ENCODE assay signal across 1 fruit fly cellular context in the genomic region with DNA sequence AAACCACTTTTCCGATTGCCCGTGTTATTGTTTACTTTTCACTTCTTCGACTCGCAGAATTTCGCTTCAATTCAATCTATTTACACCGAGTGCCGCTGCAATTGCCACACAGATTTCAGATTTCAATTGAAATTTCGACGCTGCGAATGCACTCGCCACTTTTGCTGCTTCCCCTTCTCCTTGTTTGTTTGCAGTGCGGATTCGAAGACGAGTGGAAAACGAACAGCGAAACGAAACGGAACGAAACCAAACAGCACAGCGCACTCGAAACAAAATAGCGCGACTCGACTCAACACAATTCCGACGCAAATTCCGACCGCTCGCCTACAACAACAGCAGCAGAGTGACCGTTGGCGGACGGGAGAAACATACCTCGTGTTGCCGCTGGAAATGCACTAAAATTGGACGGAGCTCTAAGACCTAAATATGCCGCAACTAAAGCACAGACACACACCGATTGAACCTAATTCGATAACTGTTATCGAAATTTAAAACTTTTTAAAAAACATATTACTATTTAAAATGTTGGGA.
TF ChIP-seq lines count a peak whose summit lies in the region.

A gene (minus strand): TSS at position 345 of the 531 bp plus-strand sequence.

TF ChIP-seq in whole organism, embryonic, 481 proteins besides CTCF, POLR2A, EP300 and RAD21 (continued from another document and continues in another):
- peak; percentile 75 for TF ChIP-seq CG33213 (GFP tag; optimal IDR thresholded peaks at IDR 0.05; lab: Kevin White, UChicago)
- TF ChIP-seq az2 (GFP tag; optimal IDR thresholded peaks at IDR 0.05; lab: Kevin White, UChicago): no peak
- TF ChIP-seq salm (tag; optimal IDR thresholded peaks at IDR 0.05; lab: Kevin White, UChicago): peak; percentile 67
- TF ChIP-seq gro (GFP tag; optimal IDR thresholded peaks at IDR 0.05; lab: Kevin White, UChicago): peak; percentile 85
- no peak; the same call in 1 of the 2 replicates for TF ChIP-seq lmd (GFP tag; IDR thresholded peaks at IDR 0.05; lab: Robert Waterston, UW)
- TF ChIP-seq HmgD (GFP tag; optimal IDR thresholded peaks at IDR 0.05; lab: Kevin White, UChicago): peak; percentile 67
- TF ChIP-seq CG15601 (tag; optimal IDR thresholded peaks at IDR 0.05; lab: Kevin White, UChicago): peak; percentile 68
- TF ChIP-seq CG18262 (tag; optimal IDR thresholded peaks at IDR 0.05; lab: Kevin White, UChicago): peak; percentile 9
- peak; percentile 37 for TF ChIP-seq YL-1 (GFP tag; optimal IDR thresholded peaks at IDR 0.05; lab: Kevin White, UChicago)
- TF ChIP-seq Opbp (GFP tag; IDR thresholded peaks at IDR 0.05; lab: Robert Waterston, UW; ENCODE audit: partially characterized antibody): peak; percentile 75
- TF ChIP-seq Hand (GFP tag; optimal IDR thresholded peaks at IDR 0.05; lab: Kevin White, UChicago): peak; percentile 61
- TF ChIP-seq nau (GFP tag; optimal IDR thresholded peaks at IDR 0.05; lab: Kevin White, UChicago): peak; percentile 17
- TF ChIP-seq so (GFP tag; IDR thresholded peaks at IDR 0.05; lab: Robert Waterston, UW): peak; percentile 50; the same call in 1 of the 3 replicates
- peak; percentile 48; the same call in 2 of the 3 replicates for TF ChIP-seq Dbx (GFP tag; IDR thresholded peaks at IDR 0.05; lab: Robert Waterston, UW)
- peak; percentile 83 for TF ChIP-seq CG42726 (GFP tag; IDR thresholded peaks at IDR 0.05; lab: Robert Waterston, UW; ENCODE audit: partially characterized antibody)
- no peak for TF ChIP-seq peb (GFP tag; IDR thresholded peaks at IDR 0.05; lab: Robert Waterston, UW)
- TF ChIP-seq CG13624 (GFP tag; optimal IDR thresholded peaks at IDR 0.05; lab: Kevin White, UChicago): peak; percentile 65
- TF ChIP-seq Eip74EF (GFP tag; optimal IDR thresholded peaks at IDR 0.05; lab: Kevin White, UChicago): peak in 1 of 2 experiments; percentile 10
- no peak for TF ChIP-seq CG15696 (tag; optimal IDR thresholded peaks at IDR 0.05; lab: Kevin White, UChicago)
- TF ChIP-seq CG17912 (GFP tag; optimal IDR thresholded peaks at IDR 0.05; lab: Kevin White, UChicago): peak; percentile 70
- TF ChIP-seq pita (GFP tag; optimal IDR thresholded peaks at IDR 0.05; lab: Kevin White, UChicago): peak; percentile 74
- TF ChIP-seq CG17359 (tag; optimal IDR thresholded peaks at IDR 0.05; lab: Kevin White, UChicago): peak; percentile 9
- TF ChIP-seq CG2129 (GFP tag; IDR thresholded peaks at IDR 0.05; lab: Robert Waterston, UW; ENCODE audit: partially characterized antibody): no peak
- peak; percentile 6 to 44 for TF ChIP-seq chif (GFP tag; optimal IDR thresholded peaks at IDR 0.05; lab: Kevin White, UChicago)
- TF ChIP-seq CG14710 (tag; optimal IDR thresholded peaks at IDR 0.05; lab: Kevin White, UChicago): peak; percentile 51
- peak; percentile 18 for TF ChIP-seq CG3163 (GFP tag; optimal IDR thresholded peaks at IDR 0.05; lab: Kevin White, UChicago)
- peak; percentile 38 for TF ChIP-seq Dad (GFP tag; optimal IDR thresholded peaks at IDR 0.05; lab: Kevin White, UChicago)
- TF ChIP-seq CG14014 (GFP tag; IDR thresholded peaks at IDR 0.05; lab: Robert Waterston, UW): peak; percentile 38; the same call in 1 of the 2 replicates
- TF ChIP-seq ash1 (GFP tag; optimal IDR thresholded peaks at IDR 0.05; lab: Kevin White, UChicago): peak; percentile 37
- peak; percentile 24 for TF ChIP-seq CG18599 (GFP tag; optimal IDR thresholded peaks at IDR 0.05; lab: Kevin White, UChicago)
- TF ChIP-seq CG11085 (GFP tag; IDR thresholded peaks at IDR 0.05; lab: Robert Waterston, UW): no peak
- TF ChIP-seq Nf-YB (GFP tag; optimal IDR thresholded peaks at IDR 0.05; lab: Kevin White, UChicago): peak; percentile 1
- peak; percentile 87 for TF ChIP-seq chm (GFP tag; IDR thresholded peaks at IDR 0.05; lab: Robert Waterston, UW)
- no peak for TF ChIP-seq CG12236 (GFP tag; optimal IDR thresholded peaks at IDR 0.05; lab: Kevin White, UChicago)
- TF ChIP-seq CG34376 (GFP tag; optimal IDR thresholded peaks at IDR 0.05; lab: Kevin White, UChicago): peak; percentile 57
- no peak for TF ChIP-seq fru (optimal IDR thresholded peaks at IDR 0.05; lab: Kevin White, UChicago)
- TF ChIP-seq CG7928 (GFP tag; optimal IDR thresholded peaks at IDR 0.05; lab: Kevin White, UChicago): peak; percentile 19
- peak; percentile 16 for TF ChIP-seq CG30403 (GFP tag; optimal IDR thresholded peaks at IDR 0.05; lab: Kevin White, UChicago)
- TF ChIP-seq CG18764 (GFP tag; optimal IDR thresholded peaks at IDR 0.05; lab: Kevin White, UChicago): no peak
- peak; percentile 41 for TF ChIP-seq wek (GFP tag; optimal IDR thresholded peaks at IDR 0.05; lab: Kevin White, UChicago)
- peak; percentile 14 for TF ChIP-seq kay (GFP tag; optimal IDR thresholded peaks at IDR 0.05; lab: Kevin White, UChicago)
- TF ChIP-seq CG14860 (GFP tag; IDR thresholded peaks at IDR 0.05; lab: Robert Waterston, UW; ENCODE audit: partially characterized antibody): 0 out of 3 replicates have a peak, but pooled peaks have one; percentile 48
- peak; percentile 6 for TF ChIP-seq CG17802 (tag; optimal IDR thresholded peaks at IDR 0.05; lab: Kevin White, UChicago)
- no peak for TF ChIP-seq ttk (GFP tag; IDR thresholded peaks at IDR 0.05; lab: Robert Waterston, UW)
- peak; percentile 61 for TF ChIP-seq CG12391 (tag; optimal IDR thresholded peaks at IDR 0.05; lab: Kevin White, UChicago)
- TF ChIP-seq HLH4C (GFP tag; IDR thresholded peaks at IDR 0.05; lab: Robert Waterston, UW; ENCODE audit: partially characterized antibody): peak; percentile 43
- no peak for TF ChIP-seq CG7372 (GFP tag; IDR thresholded peaks at IDR 0.05; lab: Robert Waterston, UW)
- peak; percentile 23 for TF ChIP-seq CoRest (tag; optimal IDR thresholded peaks at IDR 0.05; lab: Kevin White, UChicago)
- TF ChIP-seq CG2120 (GFP tag; optimal IDR thresholded peaks at IDR 0.05; lab: Kevin White, UChicago): peak; percentile 50
- TF ChIP-seq CG12104 (GFP tag; optimal IDR thresholded peaks at IDR 0.05; lab: Kevin White, UChicago): no peak
- TF ChIP-seq CG1792 (GFP tag; optimal IDR thresholded peaks at IDR 0.05; lab: Kevin White, UChicago): no peak
- peak; percentile 58 for TF ChIP-seq CG17186 (GFP tag; optimal IDR thresholded peaks at IDR 0.05; lab: Kevin White, UChicago)
- TF ChIP-seq nerfin-1 (tag; optimal IDR thresholded peaks at IDR 0.05; lab: Kevin White, UChicago): peak; percentile 95
- peak; percentile 33 for TF ChIP-seq CG33557 (GFP tag; optimal IDR thresholded peaks at IDR 0.05; lab: Kevin White, UChicago)
- peak; percentile 55 for TF ChIP-seq PHDP (tag; optimal IDR thresholded peaks at IDR 0.05; lab: Kevin White, UChicago)
- no peak for TF ChIP-seq gce (GFP tag; IDR thresholded peaks at IDR 0.05; lab: Robert Waterston, UW)
- peak; percentile 57 for TF ChIP-seq B-H2 (GFP tag; optimal IDR thresholded peaks at IDR 0.05; lab: Kevin White, UChicago)
- peak; percentile 50 for TF ChIP-seq onecut (GFP tag; IDR thresholded peaks at IDR 0.05; lab: Robert Waterston, UW)
- TF ChIP-seq Nf-YC (tag; optimal IDR thresholded peaks at IDR 0.05; lab: Kevin White, UChicago): peak; percentile 60
- peak in 1 of 2 experiments; percentile 29 for TF ChIP-seq Pdp1 (GFP tag; optimal IDR thresholded peaks at IDR 0.05; lab: Kevin White, UChicago)
- peak; percentile 47; the same call in 1 of the 2 replicates for TF ChIP-seq NFAT (GFP tag; IDR thresholded peaks at IDR 0.05; lab: Robert Waterston, UW)
- TF ChIP-seq Xrp1 (GFP tag; IDR thresholded peaks at IDR 0.05; lab: Robert Waterston, UW): 0 out of 2 replicates have a peak, but pooled peaks have one; percentile 30
- TF ChIP-seq mirr (GFP tag; optimal IDR thresholded peaks at IDR 0.05; lab: Kevin White, UChicago): peak; percentile 64
- TF ChIP-seq CG4328 (GFP tag; optimal IDR thresholded peaks at IDR 0.05; lab: Kevin White, UChicago): peak; percentile 20
- TF ChIP-seq abd-A (tag; optimal IDR thresholded peaks at IDR 0.05; lab: Kevin White, UChicago): peak; percentile 50
- TF ChIP-seq CG4424 (GFP tag; optimal IDR thresholded peaks at IDR 0.05; lab: Kevin White, UChicago): no peak
- TF ChIP-seq bcd (GFP tag; optimal IDR thresholded peaks at IDR 0.05; lab: Kevin White, UChicago): peak; percentile 7
- TF ChIP-seq Ravus (GFP tag; IDR thresholded peaks at IDR 0.05; lab: Robert Waterston, UW): no peak
- TF ChIP-seq MESR4 (GFP tag; optimal IDR thresholded peaks at IDR 0.05; lab: Kevin White, UChicago): peak; percentile 83
- TF ChIP-seq zfh2 (GFP tag; optimal IDR thresholded peaks at IDR 0.05; lab: Kevin White, UChicago): no peak
- TF ChIP-seq h (optimal IDR thresholded peaks at IDR 0.05; lab: Kevin White, UChicago): no peak
- peak; percentile 32; the same call in 1 of the 2 replicates for TF ChIP-seq CG17328 (GFP tag; IDR thresholded peaks at IDR 0.05; lab: Robert Waterston, UW)
- peak; percentile 64 for TF ChIP-seq Rfx (GFP tag; IDR thresholded peaks at IDR 0.05; lab: Robert Waterston, UW)
- no peak for TF ChIP-seq fd102C (GFP tag; optimal IDR thresholded peaks at IDR 0.05; lab: Kevin White, UChicago)
- TF ChIP-seq Antp (GFP tag; optimal IDR thresholded peaks at IDR 0.05; lab: Kevin White, UChicago): peak; percentile 13
- peak; percentile 64 for TF ChIP-seq trem (tag; optimal IDR thresholded peaks at IDR 0.05; lab: Kevin White, UChicago)
- TF ChIP-seq CG18619 (GFP tag; optimal IDR thresholded peaks at IDR 0.05; lab: Kevin White, UChicago): peak; percentile 14
- TF ChIP-seq jing (GFP tag; optimal IDR thresholded peaks at IDR 0.05; lab: Kevin White, UChicago): no peak
- TF ChIP-seq da (GFP tag; optimal IDR thresholded peaks at IDR 0.05; lab: Kevin White, UChicago): peak; percentile 13
- peak; percentile 47; the same call in 1 of the 2 replicates for TF ChIP-seq CG16779 (GFP tag; IDR thresholded peaks at IDR 0.05; lab: Robert Waterston, UW)
- TF ChIP-seq sna (GFP tag; IDR thresholded peaks at IDR 0.05; lab: Robert Waterston, UW; ENCODE audit: partially characterized antibody): peak; percentile 52; the same call in 1 of the 2 replicates
- TF ChIP-seq cad (GFP tag; optimal IDR thresholded peaks at IDR 0.05; lab: Kevin White, UChicago): no peak
- TF ChIP-seq p53 (GFP tag; optimal IDR thresholded peaks at IDR 0.05; lab: Kevin White, UChicago): peak; percentile 50
- TF ChIP-seq CG16813 (GFP tag; IDR thresholded peaks at IDR 0.05; lab: Robert Waterston, UW; ENCODE audit: partially characterized antibody): peak; percentile 50; the same call in 1 of the 3 replicates
- peak; percentile 48 for TF ChIP-seq CG13296 (GFP tag; optimal IDR thresholded peaks at IDR 0.05; lab: Kevin White, UChicago)
- peak; percentile 76 for TF ChIP-seq ci (GFP tag; IDR thresholded peaks at IDR 0.05; lab: Robert Waterston, UW)
- peak; percentile 18; the same call in 1 of the 4 replicates for TF ChIP-seq Gug (GFP tag; IDR thresholded peaks at IDR 0.05; lab: Robert Waterston, UW)
- peak; percentile 38 for TF ChIP-seq CG8290 (GFP tag; optimal IDR thresholded peaks at IDR 0.05; lab: Kevin White, UChicago)
- TF ChIP-seq CG8290 (tag; optimal IDR thresholded peaks at IDR 0.05; lab: Kevin White, UChicago): peak; percentile 47 to 85
- no peak for TF ChIP-seq br (optimal IDR thresholded peaks at IDR 0.05; lab: Kevin White, UChicago)
- TF ChIP-seq CG14965 (GFP tag; optimal IDR thresholded peaks at IDR 0.05; lab: Kevin White, UChicago; ENCODE audit: borderline replicate concordance): no peak
- peak; percentile 28 for TF ChIP-seq CG9437 (GFP tag; optimal IDR thresholded peaks at IDR 0.05; lab: Kevin White, UChicago)
- peak; percentile 48 for TF ChIP-seq CG11504 (tag; optimal IDR thresholded peaks at IDR 0.05; lab: Kevin White, UChicago)
- 0 out of 2 replicates have a peak, but pooled peaks have one; percentile 8 for TF ChIP-seq sim (GFP tag; IDR thresholded peaks at IDR 0.05; lab: Robert Waterston, UW)
- 0 out of 2 replicates have a peak, but pooled peaks have one; percentile 17 for TF ChIP-seq al (GFP tag; IDR thresholded peaks at IDR 0.05; lab: Robert Waterston, UW)
- peak; percentile 42 for TF ChIP-seq pros (GFP tag; optimal IDR thresholded peaks at IDR 0.05; lab: Kevin White, UChicago)
- peak; percentile 51 for TF ChIP-seq CG10267 (tag; optimal IDR thresholded peaks at IDR 0.05; lab: Kevin White, UChicago)
- TF ChIP-seq phol (tag; optimal IDR thresholded peaks at IDR 0.05; lab: Kevin White, UChicago): peak; percentile 37
- peak; percentile 16 for TF ChIP-seq CG1529 (GFP tag; optimal IDR thresholded peaks at IDR 0.05; lab: Kevin White, UChicago)
- no peak for TF ChIP-seq bowl (GFP tag; IDR thresholded peaks at IDR 0.05; lab: Robert Waterston, UW)
- TF ChIP-seq D19A (tag; optimal IDR thresholded peaks at IDR 0.05; lab: Kevin White, UChicago): peak; percentile 2
- TF ChIP-seq CG10543 (GFP tag; optimal IDR thresholded peaks at IDR 0.05; lab: Kevin White, UChicago): peak; percentile 76
- peak; percentile 97 for TF ChIP-seq CG9797 (GFP tag; optimal IDR thresholded peaks at IDR 0.05; lab: Kevin White, UChicago)
- peak; percentile 52; the same call in 1 of the 2 replicates for TF ChIP-seq Adf1 (GFP tag; IDR thresholded peaks at IDR 0.05; lab: Robert Waterston, UW)
- TF ChIP-seq ase (GFP tag; IDR thresholded peaks at IDR 0.05; lab: Robert Waterston, UW): no peak
- TF ChIP-seq CG11560 (tag; IDR thresholded peaks at IDR 0.05; lab: Robert Waterston, UW): peak; percentile 87
- TF ChIP-seq CG3995 (GFP tag; optimal IDR thresholded peaks at IDR 0.05; lab: Kevin White, UChicago): peak; percentile 17
- TF ChIP-seq crol (GFP tag; IDR thresholded peaks at IDR 0.05; lab: Robert Waterston, UW): peak; percentile 46; the same call in 1 of the 2 replicates
- peak; percentile 81 for TF ChIP-seq Hmr (GFP tag; optimal IDR thresholded peaks at IDR 0.05; lab: Kevin White, UChicago)
- no peak for TF ChIP-seq Lpt (GFP tag; optimal IDR thresholded peaks at IDR 0.05; lab: Kevin White, UChicago)
- TF ChIP-seq CG13424 (tag; optimal IDR thresholded peaks at IDR 0.05; lab: Kevin White, UChicago): peak; percentile 13
- no peak; the same call in 2 of the 3 replicates for TF ChIP-seq CG14050 (GFP tag; IDR thresholded peaks at IDR 0.05; lab: Robert Waterston, UW)
- TF ChIP-seq Hr51 (GFP tag; optimal IDR thresholded peaks at IDR 0.05; lab: Kevin White, UChicago): peak in 1 of 2 experiments; percentile 14
- TF ChIP-seq Deaf1 (tag; optimal IDR thresholded peaks at IDR 0.05; lab: Kevin White, UChicago): peak; percentile 82
- peak; percentile 27 for TF ChIP-seq Hsf (GFP tag; optimal IDR thresholded peaks at IDR 0.05; lab: Kevin White, UChicago)
- TF ChIP-seq slbo (GFP tag; IDR thresholded peaks at IDR 0.05; lab: Robert Waterston, UW): peak; percentile 33
- TF ChIP-seq CG14441 (GFP tag; IDR thresholded peaks at IDR 0.05; lab: Robert Waterston, UW): peak; percentile 32; the same call in 1 of the 2 replicates
- peak; percentile 87 for TF ChIP-seq Lhr (GFP tag; optimal IDR thresholded peaks at IDR 0.05; lab: Kevin White, UChicago)
- TF ChIP-seq vfl (GFP tag; optimal IDR thresholded peaks at IDR 0.05; lab: Kevin White, UChicago): peak; percentile 57
- peak; percentile 73; the same call in 1 of the 3 replicates for TF ChIP-seq CG2199 (GFP tag; IDR thresholded peaks at IDR 0.05; lab: Robert Waterston, UW)
